Worm (Caenorhabditis elegans) whole organism, late embryonic: ENCODE results near the gene K04G11.3.

Experiments used
- K09A11.1 ChIP-seq: sonication (generic microtip); optimal IDR thresholded peaks from 2 replicates; lab custom pipeline; 2017; ENCODE audit warnings: antibody characterized with exemption, mild to moderate bottlenecking, missing genetic modification characterization, missing compliant biosample characterization; ENCODE audit not compliant: insufficient read depth
- ahr-1 ChIP-seq: sonication (generic microtip); optimal IDR thresholded peaks from 2 replicates; lab custom pipeline; 2016; ENCODE audit warnings: missing genetic modification characterization, missing compliant biosample characterization
- ceh-2 ChIP-seq: sonication (generic microtip); optimal IDR thresholded peaks from 2 replicates; lab custom pipeline; 2016; ENCODE audit warnings: missing genotype, missing genetic modification characterization, missing compliant biosample characterization
- ceh-48 ChIP-seq: sonication (generic microtip); optimal IDR thresholded peaks from 2 replicates; lab custom pipeline; 2016; ENCODE audit warnings: missing genetic modification characterization, inconsistent platforms, missing compliant biosample characterization
- fkh-10 ChIP-seq: fragments of 150-350 bp; optimal IDR thresholded peaks from 2 replicates; lab custom pipeline; 2014; ENCODE audit warnings: missing biosample characterization, missing genetic modification reagents, missing genetic modification characterization
- rnt-1 ChIP-seq: sonication (generic microtip); optimal IDR thresholded peaks from 2 replicates; lab custom pipeline; 2016; ENCODE audit warnings: missing genetic modification characterization, missing compliant biosample characterization
- tbx-2 ChIP-seq: sonication (generic microtip); optimal IDR thresholded peaks from 2 replicates; lab custom pipeline; 2016; ENCODE audit warnings: missing genetic modification characterization, missing compliant biosample characterization
- ttx-3 ChIP-seq: sonication (generic microtip); optimal IDR thresholded peaks from 2 replicates; lab custom pipeline; 2016; ENCODE audit warnings: missing genetic modification reagents, missing genetic modification characterization, missing compliant biosample characterization

DNA sequence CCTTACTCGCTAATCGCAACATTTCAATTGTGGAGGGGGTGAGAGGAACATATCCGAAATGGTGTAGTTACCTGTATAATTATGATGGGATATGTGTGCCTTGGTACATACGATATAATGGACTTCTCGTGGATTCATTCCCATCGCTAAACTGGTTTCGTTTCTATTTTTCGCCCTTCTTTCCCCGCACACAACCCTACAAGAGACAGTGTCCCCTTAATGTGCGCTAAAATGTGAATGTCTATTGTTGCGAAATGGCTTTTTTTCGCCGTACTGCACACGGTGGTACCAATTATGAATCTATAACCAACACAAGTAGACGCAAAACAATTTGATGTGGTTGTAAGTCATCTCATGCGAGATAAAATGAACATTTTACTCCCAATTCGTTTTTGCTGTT, 18.1 kb downstream of the K04G11.3 start:
- no peak for TF ChIP-seq K09A11.1 (tag; lab: Kevin White, UChicago)
- no peak for TF ChIP-seq tbx-2 (tag; lab: Kevin White, UChicago)
- no peak for TF ChIP-seq rnt-1 (tag; lab: Kevin White, UChicago)
- TF ChIP-seq ttx-3: no peak
- no peak for TF ChIP-seq fkh-10 (GFP tag; lab: Kevin White, UChicago)
- TF ChIP-seq ceh-2 (tag; lab: Kevin White, UChicago): no peak
- TF ChIP-seq ceh-48: no peak
- no peak for TF ChIP-seq ahr-1 (tag; lab: Kevin White, UChicago)
